Worm (Caenorhabditis elegans): ENCODE measurements around the gene hsp-6.

DNA sequence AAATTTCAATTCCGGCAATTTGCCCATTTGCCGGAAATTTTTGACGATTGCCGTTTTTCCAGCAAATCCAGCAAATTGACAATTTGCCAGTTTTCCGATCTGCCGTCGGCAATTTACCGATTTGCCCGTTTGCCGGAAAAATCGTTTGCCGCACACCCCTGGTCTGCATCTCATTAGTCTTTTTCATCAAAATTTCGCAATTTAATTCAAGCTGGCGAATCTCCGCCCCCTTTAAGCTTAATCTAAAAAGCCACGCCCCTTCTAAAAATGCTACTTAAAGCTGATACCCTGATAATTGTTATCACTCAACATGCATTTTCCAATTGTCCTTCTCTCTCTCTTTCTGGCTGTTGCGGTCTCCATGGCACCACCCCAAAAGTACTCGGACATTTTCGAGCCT is 43.2 kb downstream of the hsp-6 start, which contains the start of gene Y60C6A.1:
- TF ChIP-seq tbx-2 (tag; optimal IDR thresholded peaks at IDR 0.05) (no peak), ama-1 (optimal IDR thresholded peaks at IDR 0.05) (no peak), ets-5 (GFP tag; IDR thresholded peaks at IDR 0.05) (no peak), elt-3 (tag; optimal IDR thresholded peaks at IDR 0.05) (no peak), lin-15B (tag; optimal IDR thresholded peaks at IDR 0.05) (no peak), nhr-90 (tag; optimal IDR thresholded peaks at IDR 0.05; ENCODE audit: poor library complexity) (no peak), pag-3 (tag; optimal IDR thresholded peaks at IDR 0.05; ENCODE audit: borderline replicate concordance, insufficient read depth) (no peak), nhr-11 (tag; optimal IDR thresholded peaks at IDR 0.05) (no peak), unc-130 (tag; optimal IDR thresholded peaks at IDR 0.05) (no peak), nhr-85 (tag) (no peak), lin-39 (tag; optimal IDR thresholded peaks at IDR 0.05) (no peak)

Measured in whole organism, L1 larva.